Worm (Caenorhabditis elegans): ENCODE data around the gene pqn-57.

pqn-57 gene

DNA sequence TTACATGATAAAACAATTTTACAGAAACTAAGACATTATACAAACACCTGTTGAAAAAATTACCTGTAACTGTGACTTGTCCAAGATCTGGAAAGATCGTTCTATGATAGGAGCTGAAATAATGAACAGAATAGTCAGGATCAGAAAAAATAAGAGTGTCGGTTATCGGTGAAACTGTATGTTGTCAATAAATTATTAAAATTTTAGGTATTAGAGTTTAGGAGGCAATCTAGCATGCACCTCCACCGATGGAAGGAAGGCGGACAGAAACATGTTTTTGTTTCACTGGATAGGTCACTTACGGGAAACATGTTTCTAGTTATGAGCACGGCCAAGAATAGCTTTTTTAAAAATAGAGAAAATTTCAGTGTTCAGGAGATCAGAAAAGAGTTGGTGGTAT, 21.2 kb downstream of the pqn-57 start, which contains the start of gene ced-13:
ced-13 (minus strand) TSS at position 101 of the 400 bp plus-strand sequence.
- TF ChIP-seq ceh-6 (GFP tag; optimal IDR thresholded peaks at IDR 0.05) = no peak
- no peak for TF ChIP-seq hlh-13 (GFP tag; optimal IDR thresholded peaks at IDR 0.05)
- TF ChIP-seq ceh-24 (tag; optimal IDR thresholded peaks at IDR 0.05) = no peak
- TF ChIP-seq elt-4 (tag; optimal IDR thresholded peaks at IDR 0.05) = no peak
- no peak for TF ChIP-seq ceh-48 (tag; optimal IDR thresholded peaks at IDR 0.05)
- TF ChIP-seq pax-1 (tag; optimal IDR thresholded peaks at IDR 0.05) = no peak
- TF ChIP-seq T23F11.4 (GFP tag; optimal IDR thresholded peaks at IDR 0.05) = no peak
- TF ChIP-seq ceh-31 (tag; optimal IDR thresholded peaks at IDR 0.05) = no peak
- TF ChIP-seq madf-2 (tag; optimal IDR thresholded peaks at IDR 0.05) = no peak
- no peak for TF ChIP-seq ceh-22 (tag; optimal IDR thresholded peaks at IDR 0.05)
- TF ChIP-seq ceh-45 (GFP tag; IDR thresholded peaks at IDR 0.05) = no peak
- TF ChIP-seq ztf-16 (tag; optimal IDR thresholded peaks at IDR 0.05) = no peak
- TF ChIP-seq ceh-30 (tag; optimal IDR thresholded peaks at IDR 0.05) = no peak
- TF ChIP-seq sdc-2 (tag; optimal IDR thresholded peaks at IDR 0.05) = no peak
- TF ChIP-seq eyg-1 (tag; optimal IDR thresholded peaks at IDR 0.05) = no peak
- no peak for TF ChIP-seq ahr-1 (tag; optimal IDR thresholded peaks at IDR 0.05)
- TF ChIP-seq fkh-10 (GFP tag; optimal IDR thresholded peaks at IDR 0.05) = no peak

DNA sequence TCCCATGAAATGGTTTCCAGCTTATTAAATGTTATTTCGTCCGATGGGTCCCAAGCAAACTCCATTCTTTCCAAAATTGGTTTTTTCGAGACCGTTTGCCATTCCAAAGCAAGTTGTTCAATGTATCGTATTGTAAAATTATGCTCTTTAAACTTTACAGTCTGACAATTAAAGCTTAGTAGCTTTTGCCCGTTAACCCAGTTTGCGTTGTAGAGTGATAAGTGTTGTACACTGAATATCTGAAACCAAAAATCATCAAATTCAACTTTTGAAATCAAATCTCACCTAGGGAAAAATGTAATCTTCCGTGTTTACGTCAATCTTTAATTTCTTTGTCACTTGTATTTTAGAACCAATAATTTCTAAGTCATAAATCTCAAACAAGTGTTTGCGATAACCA, 23.5 kb downstream of the pqn-57 start:
- TF ChIP-seq elt-2 (tag; optimal IDR thresholded peaks at IDR 0.05) = no peak

DNA sequence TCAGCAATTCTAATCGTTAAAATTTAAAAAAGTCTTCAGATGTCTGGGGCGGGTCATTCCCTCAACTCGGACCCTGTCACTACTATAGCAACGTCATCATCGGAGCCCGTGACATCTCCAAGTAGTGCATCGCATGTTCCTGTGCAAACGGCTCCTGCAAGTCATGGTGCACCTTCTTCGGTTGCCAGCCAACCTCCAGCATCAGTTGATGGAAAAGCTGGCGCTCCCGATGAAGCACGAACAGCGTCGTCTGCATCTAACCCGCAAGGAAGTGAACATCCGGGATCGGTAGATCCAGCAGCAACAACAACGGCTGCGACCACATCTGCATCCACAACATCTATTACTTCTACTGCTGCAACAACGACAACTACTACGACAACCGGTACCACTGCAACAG, 26.2 kb downstream of the pqn-57 start, which contains the start of gene R09F10.3:
R09F10.3 (plus strand) TSS at position 40 of the 400 bp plus-strand sequence.
- TF ChIP-seq nhr-232 (tag; optimal IDR thresholded peaks at IDR 0.05) = no peak
- no peak for TF ChIP-seq ceh-24 (tag; optimal IDR thresholded peaks at IDR 0.05)
- no peak for TF ChIP-seq nhr-11 (tag; optimal IDR thresholded peaks at IDR 0.05)
- TF ChIP-seq ama-1 (optimal IDR thresholded peaks at IDR 0.05) = no peak
- no peak for TF ChIP-seq hlh-15 (tag; optimal IDR thresholded peaks at IDR 0.05)
- no peak for TF ChIP-seq fax-1 (tag; optimal IDR thresholded peaks at IDR 0.05)
- TF ChIP-seq unc-86 (tag; optimal IDR thresholded peaks at IDR 0.05) = no peak
- no peak for TF ChIP-seq C08G9.2 (tag; optimal IDR thresholded peaks at IDR 0.05)
- TF ChIP-seq elt-2 (tag; optimal IDR thresholded peaks at IDR 0.05) = no peak
- TF ChIP-seq dve-1 (tag; optimal IDR thresholded peaks at IDR 0.05) = no peak
- no peak for TF ChIP-seq sox-2 (GFP tag; IDR thresholded peaks at IDR 0.05)

DNA sequence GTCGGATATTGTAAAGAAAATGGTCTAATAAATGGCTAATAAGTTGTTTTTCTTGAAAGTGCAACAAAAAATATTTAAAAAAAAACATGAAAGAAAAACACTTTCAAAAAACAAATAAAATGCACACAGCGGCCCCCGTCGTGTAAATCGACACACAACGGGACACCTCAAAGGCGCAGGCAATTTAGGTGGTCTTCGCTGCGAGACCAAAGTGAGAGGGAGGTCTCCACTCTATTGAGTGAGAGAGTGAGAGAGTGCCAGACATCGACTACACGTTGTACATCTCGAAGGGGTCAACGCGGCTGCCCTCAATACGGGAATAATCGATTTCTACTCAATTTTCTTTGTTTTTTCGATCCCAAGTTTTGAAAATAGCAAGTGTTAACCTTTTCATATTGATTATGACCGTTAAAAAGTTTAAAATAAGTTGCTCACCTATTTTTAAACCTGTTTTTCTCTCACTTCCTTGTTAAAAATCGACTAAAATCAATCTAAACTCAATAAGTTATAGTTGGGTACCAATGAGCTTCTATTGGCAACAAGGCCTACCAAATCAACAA, 34.0 kb downstream of the pqn-57 start, which contains the start of gene sec-16A.2:
sec-16A.2 (plus strand) TSS at position 510 of the 560 bp plus-strand sequence.
- peak; percentile 40 for TF ChIP-seq unc-42 (tag; optimal IDR thresholded peaks at IDR 0.05)
- no peak for TF ChIP-seq unc-3 (GFP tag; conservative IDR thresholded peaks at IDR 0.05)
- no peak for TF ChIP-seq unc-3 (tag; optimal IDR thresholded peaks at IDR 0.05)
- peak; percentile 77 for TF ChIP-seq unc-55 (GFP tag; optimal IDR thresholded peaks at IDR 0.05)
- TF ChIP-seq gmeb-2 (tag; optimal IDR thresholded peaks at IDR 0.05) = no peak
- TF ChIP-seq pag-3 (tag; optimal IDR thresholded peaks at IDR 0.05; ENCODE audit: borderline replicate concordance) = no peak
- TF ChIP-seq lim-6 (tag; optimal IDR thresholded peaks at IDR 0.05) = no peak
- no peak for TF ChIP-seq ceh-22 (tag; optimal IDR thresholded peaks at IDR 0.05)
- TF ChIP-seq tbx-2 (tag; optimal IDR thresholded peaks at IDR 0.05) = peak; percentile 64
- no peak for TF ChIP-seq C38D4.7 (GFP tag; optimal IDR thresholded peaks at IDR 0.05)
- TF ChIP-seq fkh-6 (tag; optimal IDR thresholded peaks at IDR 0.05) = no peak
- TF ChIP-seq unc-86 (tag; optimal IDR thresholded peaks at IDR 0.05) = no peak
- TF ChIP-seq ceh-31 (tag; optimal IDR thresholded peaks at IDR 0.05) = peak; percentile 80
- no peak for TF ChIP-seq ceh-19 (GFP tag; optimal IDR thresholded peaks at IDR 0.05)
- no peak for TF ChIP-seq lin-11 (tag; optimal IDR thresholded peaks at IDR 0.05)
- TF ChIP-seq hlh-13 (GFP tag; optimal IDR thresholded peaks at IDR 0.05) = no peak
- TF ChIP-seq madf-2 (tag; optimal IDR thresholded peaks at IDR 0.05) = no peak
- no peak for TF ChIP-seq ceh-24 (tag; optimal IDR thresholded peaks at IDR 0.05)
- no peak for TF ChIP-seq sox-2 (GFP tag; IDR thresholded peaks at IDR 0.05)
- TF ChIP-seq pqm-1 (tag; optimal IDR thresholded peaks at IDR 0.05) = no peak
- no peak for TF ChIP-seq ceh-45 (GFP tag; IDR thresholded peaks at IDR 0.05)
- TF ChIP-seq sdc-2 (tag; optimal IDR thresholded peaks at IDR 0.05) = peak; percentile 49
- peak; percentile 11 for TF ChIP-seq hlh-30 (tag; optimal IDR thresholded peaks at IDR 0.05; ENCODE audit: insufficient read depth)
- no peak for TF ChIP-seq ceh-9 (tag; optimal IDR thresholded peaks at IDR 0.05)
- no peak for TF ChIP-seq hlh-8 (tag; optimal IDR thresholded peaks at IDR 0.05)
- TF ChIP-seq T23F11.4 (GFP tag; optimal IDR thresholded peaks at IDR 0.05) = no peak
- no peak for TF ChIP-seq fkh-10 (GFP tag; optimal IDR thresholded peaks at IDR 0.05)
- TF ChIP-seq nhr-232 (tag; optimal IDR thresholded peaks at IDR 0.05) = no peak
- no peak for TF ChIP-seq odd-2 (tag; optimal IDR thresholded peaks at IDR 0.05)
- no peak for TF ChIP-seq ets-4 (tag; optimal IDR thresholded peaks at IDR 0.05)
- peak; percentile 10 for TF ChIP-seq eyg-1 (tag; optimal IDR thresholded peaks at IDR 0.05)
- TF ChIP-seq ceh-6 (GFP tag; optimal IDR thresholded peaks at IDR 0.05) = no peak
- no peak for TF ChIP-seq F13H6.1 (tag; optimal IDR thresholded peaks at IDR 0.05)
